Worm (Caenorhabditis elegans) whole organism, L2 larva: ENCODE data around the gene C53B7.3.

ENCODE experiments used
- fos-1 ChIP-seq: fragments of 150-350 bp; optimal IDR thresholded peaks from 2 replicates; lab custom pipeline; 2014; ENCODE audit warnings: missing biosample characterization, missing genetic modification characterization
- gmeb-1 ChIP-seq: fragments of 150-350 bp; optimal IDR thresholded peaks from 2 replicates; lab custom pipeline; 2014; ENCODE audit warnings: missing biosample characterization, missing genetic modification characterization
- nhr-12 ChIP-seq: fragments of 150-350 bp; optimal IDR thresholded peaks from 2 replicates; lab custom pipeline; 2014; ENCODE audit warnings: missing biosample characterization, missing genetic modification characterization
- peb-1 ChIP-seq: fragments of 150-350 bp; optimal IDR thresholded peaks from 2 replicates; lab custom pipeline; 2014; ENCODE audit warnings: missing biosample characterization, missing genetic modification characterization
- skn-1 ChIP-seq: sonication (generic microtip); optimal IDR thresholded peaks from 2 replicates; lab custom pipeline; 2017; ENCODE audit warnings: missing biosample characterization, missing genetic modification characterization

DNA sequence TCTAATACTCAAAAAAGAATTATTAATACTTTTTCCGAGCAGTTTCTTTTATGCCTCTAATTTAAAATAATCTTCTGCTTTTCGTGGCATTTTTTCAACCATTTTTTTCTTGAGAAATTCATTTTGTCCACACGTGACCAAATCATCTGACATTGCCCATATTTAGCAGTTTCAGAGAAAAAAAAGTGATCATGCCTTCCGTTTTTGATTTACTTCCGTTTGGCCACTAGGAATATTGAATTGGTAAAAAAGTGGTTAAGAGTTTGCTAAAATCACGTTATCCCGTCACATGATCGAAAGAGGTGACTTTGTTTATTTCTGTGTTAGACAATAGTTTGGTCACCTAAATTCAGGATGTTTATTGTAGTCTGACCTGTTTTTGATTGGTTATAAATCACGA is 40.1 kb upstream of the C53B7.3 start:
- TF ChIP-seq gmeb-1 (tag; lab: Kevin White, UChicago) (no peak), skn-1 (tag; lab: Kevin White, UChicago) (no peak), nhr-12 (tag; lab: Kevin White, UChicago) (no peak), peb-1 (no peak), fos-1 (tag; lab: Kevin White, UChicago) (no peak)
